Fruit fly (Drosophila melanogaster): Measurements from ENCODE around the gene CG17258.

The CG17258 gene

DNA sequence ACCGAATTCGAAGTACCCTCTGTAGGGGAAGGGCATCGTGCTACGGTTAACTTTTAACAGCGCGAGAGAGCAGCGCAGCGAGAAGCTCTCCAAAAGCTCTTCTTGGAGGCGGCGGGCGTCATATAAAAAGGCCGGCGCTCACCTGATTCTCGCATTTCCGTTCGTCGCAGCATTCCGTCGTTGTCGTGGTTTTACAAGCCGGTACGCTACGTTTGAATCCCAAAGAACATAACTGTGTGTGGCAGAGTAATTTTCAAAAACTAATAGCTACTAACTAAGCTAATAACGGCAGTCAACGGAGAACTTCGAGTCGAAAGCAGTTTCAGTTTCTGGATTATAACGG is 21.3 kb upstream of the CG17258 start, which contains the start of gene FASN1 (continued):
- TF ChIP-seq NFAT (GFP tag; IDR thresholded peaks at IDR 0.05), result no peak
- no peak for TF ChIP-seq cas (GFP tag; IDR thresholded peaks at IDR 0.05)
- TF ChIP-seq ab (GFP tag; optimal IDR thresholded peaks at IDR 0.05), result no peak
- TF ChIP-seq CG10321 (GFP tag; IDR thresholded peaks at IDR 0.05), result no peak
- no peak for TF ChIP-seq CG12659 (GFP tag; optimal IDR thresholded peaks at IDR 0.05)
- TF ChIP-seq pita (GFP tag; optimal IDR thresholded peaks at IDR 0.05), result no peak
- no peak for TF ChIP-seq CG3726 (GFP tag; IDR thresholded peaks at IDR 0.05)
- TF ChIP-seq CG17568 (GFP tag; optimal IDR thresholded peaks at IDR 0.05), result no peak
- TF ChIP-seq CG12219 (GFP tag; optimal IDR thresholded peaks at IDR 0.05), result no peak
- no peak for TF ChIP-seq btn (GFP tag; optimal IDR thresholded peaks at IDR 0.05)
- peak; percentile 17 for TF ChIP-seq CG2678 (tag; optimal IDR thresholded peaks at IDR 0.05)
- TF ChIP-seq D (optimal IDR thresholded peaks at IDR 0.05), result no peak
- TF ChIP-seq D (GFP tag; optimal IDR thresholded peaks at IDR 0.05), result no peak
- no peak for TF ChIP-seq HLH54F (GFP tag; optimal IDR thresholded peaks at IDR 0.05)
- TF ChIP-seq zf30C (GFP tag; optimal IDR thresholded peaks at IDR 0.05), result no peak
- TF ChIP-seq CG13424 (tag; optimal IDR thresholded peaks at IDR 0.05), result no peak
- TF ChIP-seq Jarid2 (GFP tag; optimal IDR thresholded peaks at IDR 0.05), result peak; percentile 80
- TF ChIP-seq stc (GFP tag; IDR thresholded peaks at IDR 0.05), result no peak
- TF ChIP-seq Eip74EF (GFP tag; optimal IDR thresholded peaks at IDR 0.05), result no peak
- TF ChIP-seq Stat92E (GFP tag; optimal IDR thresholded peaks at IDR 0.05), result no peak
- TF ChIP-seq pb (GFP tag; optimal IDR thresholded peaks at IDR 0.05), result no peak
- no peak for TF ChIP-seq fru (optimal IDR thresholded peaks at IDR 0.05)
- no peak for TF ChIP-seq CG10431 (GFP tag; optimal IDR thresholded peaks at IDR 0.05)
- no peak for TF ChIP-seq esg (GFP tag; conservative IDR thresholded peaks at IDR 0.05)
- no peak for TF ChIP-seq CG9817 (tag; optimal IDR thresholded peaks at IDR 0.05)
- TF ChIP-seq E2f1 (GFP tag; IDR thresholded peaks at IDR 0.05), result no peak
- no peak; the same call in 1 of the 2 replicates for TF ChIP-seq CG14014 (GFP tag; IDR thresholded peaks at IDR 0.05)
- no peak for TF ChIP-seq dati (GFP tag; IDR thresholded peaks at IDR 0.05)
- no peak for TF ChIP-seq CG7357 (GFP tag; IDR thresholded peaks at IDR 0.05)
- no peak for TF ChIP-seq Chrac-16 (GFP tag; optimal IDR thresholded peaks at IDR 0.05)
- no peak for TF ChIP-seq hth (optimal IDR thresholded peaks at IDR 0.05)
- no peak for TF ChIP-seq CG6765 (GFP tag; optimal IDR thresholded peaks at IDR 0.05)
- TF ChIP-seq BtbVII (GFP tag; optimal IDR thresholded peaks at IDR 0.05), result no peak
- TF ChIP-seq ftz-f1 (GFP tag; optimal IDR thresholded peaks at IDR 0.05), result no peak
- TF ChIP-seq sug (tag; optimal IDR thresholded peaks at IDR 0.05), result peak; percentile 40
- no peak for TF ChIP-seq insv (GFP tag; optimal IDR thresholded peaks at IDR 0.05)
- TF ChIP-seq rib (GFP tag; IDR thresholded peaks at IDR 0.05), result no peak; the same call in 1 of the 2 replicates
- no peak for TF ChIP-seq Hr51 (GFP tag; optimal IDR thresholded peaks at IDR 0.05)
- TF ChIP-seq Nf-YC (tag; optimal IDR thresholded peaks at IDR 0.05), result no peak
- TF ChIP-seq gem (tag; optimal IDR thresholded peaks at IDR 0.05), result no peak
- TF ChIP-seq ash1 (GFP tag; optimal IDR thresholded peaks at IDR 0.05), result peak; percentile 7
- no peak for TF ChIP-seq Hr3 (GFP tag; optimal IDR thresholded peaks at IDR 0.05)
- no peak for TF ChIP-seq CG16813 (GFP tag; IDR thresholded peaks at IDR 0.05; ENCODE audit: partially characterized antibody)
- no peak for TF ChIP-seq shn (GFP tag; optimal IDR thresholded peaks at IDR 0.05)
- peak; percentile 8 for TF ChIP-seq Hey (tag; optimal IDR thresholded peaks at IDR 0.05)
- no peak for TF ChIP-seq fd102C (GFP tag; optimal IDR thresholded peaks at IDR 0.05)
- no peak for TF ChIP-seq fu2 (GFP tag; optimal IDR thresholded peaks at IDR 0.05)
- TF ChIP-seq HLH3B (GFP tag; IDR thresholded peaks at IDR 0.05), result no peak
- no peak for TF ChIP-seq CG4707 (GFP tag; optimal IDR thresholded peaks at IDR 0.05)
- no peak for TF ChIP-seq CG31388 (GFP tag; optimal IDR thresholded peaks at IDR 0.05)
- no peak; the same call in 1 of the 2 replicates for TF ChIP-seq CG9932 (GFP tag; IDR thresholded peaks at IDR 0.05)
- TF ChIP-seq CG30431 (GFP tag; optimal IDR thresholded peaks at IDR 0.05), result no peak
- TF ChIP-seq lab (GFP tag; optimal IDR thresholded peaks at IDR 0.05), result peak; percentile 26
